1 fruit fly cellular context compared by ENCODE assay signal in the genomic region with DNA sequence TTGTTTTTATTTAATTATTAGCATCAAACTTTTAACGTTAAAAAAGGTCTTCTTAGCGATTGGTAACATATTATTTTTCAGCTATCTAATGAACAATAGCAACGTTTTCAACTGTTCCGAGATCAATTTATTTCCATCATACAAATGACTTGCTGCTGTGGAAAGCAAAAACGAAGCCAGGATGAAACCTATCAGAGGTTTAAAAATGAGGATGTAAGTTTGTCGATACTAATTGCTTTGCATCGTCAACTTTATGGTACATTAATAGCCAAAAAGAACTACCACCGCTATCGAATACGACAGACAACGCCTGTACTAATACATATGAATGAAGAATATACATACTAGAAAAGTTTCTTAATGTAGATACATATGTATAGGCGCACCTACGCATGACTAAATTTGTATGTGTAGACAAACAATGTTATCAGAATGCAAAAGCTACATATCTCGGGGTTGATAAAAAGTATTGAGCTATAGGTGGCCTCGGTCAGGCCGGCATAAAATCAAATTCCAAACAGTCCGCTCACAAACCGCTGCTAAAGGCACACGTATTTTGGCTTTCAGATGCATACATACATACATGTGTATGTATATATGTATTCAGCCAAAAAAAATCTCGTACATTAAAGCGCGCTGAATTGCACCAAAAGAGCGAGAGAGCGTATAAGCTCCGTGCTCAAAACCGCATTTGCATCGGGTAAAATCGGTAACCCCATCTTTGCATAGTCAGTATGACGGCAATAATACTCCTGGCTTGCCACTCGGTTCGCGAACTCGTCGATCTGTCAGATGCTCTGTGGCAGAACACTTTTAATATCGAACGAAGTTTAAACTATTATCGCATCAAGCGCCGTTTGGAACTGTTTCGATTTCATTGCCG.
A peak's percentile ranks its signal among the peaks of the same experiment; 100 is the strongest.
TF ChIP-seq lines count a peak whose summit lies in the region.

No protein-coding gene starts in this region.

TF ChIP-seq in whole organism, embryonic, 481 proteins besides CTCF, POLR2A, EP300 and RAD21 (continued from another document):
- peak in 1 of 2 experiments; percentile 63 for TF ChIP-seq eve (GFP tag; optimal IDR thresholded peaks at IDR 0.05; lab: Kevin White, UChicago)
- no peak; the same call in 1 of the 2 replicates for TF ChIP-seq Adf1 (GFP tag; IDR thresholded peaks at IDR 0.05; lab: Robert Waterston, UW)
- no peak for TF ChIP-seq kay (GFP tag; optimal IDR thresholded peaks at IDR 0.05; lab: Kevin White, UChicago)
- TF ChIP-seq zfh1 (GFP tag; IDR thresholded peaks at IDR 0.05; lab: Robert Waterston, UW), result no peak
- TF ChIP-seq nau (GFP tag; optimal IDR thresholded peaks at IDR 0.05; lab: Kevin White, UChicago), result no peak
- peak; percentile 90 for TF ChIP-seq cg (GFP tag; optimal IDR thresholded peaks at IDR 0.05; lab: Kevin White, UChicago)
- TF ChIP-seq Tbp (GFP tag; optimal IDR thresholded peaks at IDR 0.05; lab: Kevin White, UChicago), result no peak
- TF ChIP-seq CG8290 (GFP tag; optimal IDR thresholded peaks at IDR 0.05; lab: Kevin White, UChicago), result no peak
- peak in 1 of 2 experiments; percentile 42 for TF ChIP-seq CG8290 (tag; optimal IDR thresholded peaks at IDR 0.05; lab: Kevin White, UChicago)
- peak; percentile 15 for TF ChIP-seq pita (GFP tag; optimal IDR thresholded peaks at IDR 0.05; lab: Kevin White, UChicago)
- no peak for TF ChIP-seq wdn (GFP tag; IDR thresholded peaks at IDR 0.05; lab: Robert Waterston, UW)
- TF ChIP-seq aop (GFP tag; IDR thresholded peaks at IDR 0.05; lab: Robert Waterston, UW), result no peak
- no peak for TF ChIP-seq CG7928 (GFP tag; optimal IDR thresholded peaks at IDR 0.05; lab: Kevin White, UChicago)
- no peak for TF ChIP-seq Hsf (GFP tag; optimal IDR thresholded peaks at IDR 0.05; lab: Kevin White, UChicago)
- no peak for TF ChIP-seq CG14050 (GFP tag; IDR thresholded peaks at IDR 0.05; lab: Robert Waterston, UW)
- TF ChIP-seq Ravus (GFP tag; IDR thresholded peaks at IDR 0.05; lab: Robert Waterston, UW), result no peak
- peak; percentile 77 for TF ChIP-seq Med (GFP tag; lab: Kevin White, UChicago)
- TF ChIP-seq gcm (GFP tag; optimal IDR thresholded peaks at IDR 0.05; lab: Kevin White, UChicago), result no peak
- no peak for TF ChIP-seq lov (optimal IDR thresholded peaks at IDR 0.05; lab: Kevin White, UChicago)
- no peak for TF ChIP-seq lov (GFP tag; IDR thresholded peaks at IDR 0.05; lab: Robert Waterston, UW)
- TF ChIP-seq CG11723 (GFP tag; optimal IDR thresholded peaks at IDR 0.05; lab: Kevin White, UChicago), result no peak
- no peak for TF ChIP-seq CG11456 (GFP tag; IDR thresholded peaks at IDR 0.05; lab: Robert Waterston, UW)
- no peak for TF ChIP-seq nmo (GFP tag; optimal IDR thresholded peaks at IDR 0.05; lab: Kevin White, UChicago)
- TF ChIP-seq ac (GFP tag; optimal IDR thresholded peaks at IDR 0.05; lab: Kevin White, UChicago), result no peak
- TF ChIP-seq E2f2 (GFP tag; IDR thresholded peaks at IDR 0.05; lab: Robert Waterston, UW), result no peak
- no peak for TF ChIP-seq hbn (GFP tag; IDR thresholded peaks at IDR 0.05; lab: Robert Waterston, UW; ENCODE audit: partially characterized antibody)
- TF ChIP-seq CG11560 (tag; IDR thresholded peaks at IDR 0.05; lab: Robert Waterston, UW), result no peak
- 0 out of 3 replicates have a peak, but pooled peaks have one; percentile 33 for TF ChIP-seq Opbp (GFP tag; IDR thresholded peaks at IDR 0.05; lab: Robert Waterston, UW; ENCODE audit: partially characterized antibody)
- peak; percentile 23 for TF ChIP-seq sqz (GFP tag; optimal IDR thresholded peaks at IDR 0.05; lab: Kevin White, UChicago)
- no peak for TF ChIP-seq CG9876 (GFP tag; optimal IDR thresholded peaks at IDR 0.05; lab: Kevin White, UChicago)
- TF ChIP-seq CG32767 (GFP tag; IDR thresholded peaks at IDR 0.05; lab: Robert Waterston, UW), result peak; percentile 40; the same call in 1 of the 2 replicates
- no peak for TF ChIP-seq CG33213 (GFP tag; optimal IDR thresholded peaks at IDR 0.05; lab: Kevin White, UChicago)
- peak; percentile 45; the same call in 1 of the 3 replicates for TF ChIP-seq Doc3 (GFP tag; IDR thresholded peaks at IDR 0.05; lab: Robert Waterston, UW; ENCODE audit: partially characterized antibody)
- no peak for TF ChIP-seq tx (GFP tag; optimal IDR thresholded peaks at IDR 0.05; lab: Kevin White, UChicago)
- peak; percentile 14 for TF ChIP-seq CG6765 (GFP tag; optimal IDR thresholded peaks at IDR 0.05; lab: Kevin White, UChicago)
- no peak for TF ChIP-seq CG4854 (GFP tag; optimal IDR thresholded peaks at IDR 0.05; lab: Kevin White, UChicago)
- TF ChIP-seq CG12155 (GFP tag; optimal IDR thresholded peaks at IDR 0.05; lab: Kevin White, UChicago), result no peak
- no peak for TF ChIP-seq Atf3 (GFP tag; optimal IDR thresholded peaks at IDR 0.05; lab: Kevin White, UChicago)
- TF ChIP-seq Xrp1 (GFP tag; IDR thresholded peaks at IDR 0.05; lab: Robert Waterston, UW), result no peak
- no peak for TF ChIP-seq CG18011 (GFP tag; optimal IDR thresholded peaks at IDR 0.05; lab: Kevin White, UChicago)
- TF ChIP-seq amos (GFP tag; IDR thresholded peaks at IDR 0.05; lab: Robert Waterston, UW; ENCODE audit: partially characterized antibody), result peak; percentile 35; the same call in 1 of the 2 replicates
- no peak for TF ChIP-seq CG18764 (GFP tag; optimal IDR thresholded peaks at IDR 0.05; lab: Kevin White, UChicago)
- no peak for TF ChIP-seq CG4820 (GFP tag; optimal IDR thresholded peaks at IDR 0.05; lab: Kevin White, UChicago)
- no peak for TF ChIP-seq ro (GFP tag; IDR thresholded peaks at IDR 0.05; lab: Robert Waterston, UW)
- TF ChIP-seq Spps (tag; optimal IDR thresholded peaks at IDR 0.05; lab: Kevin White, UChicago), result no peak
- no peak for TF ChIP-seq CG13624 (GFP tag; optimal IDR thresholded peaks at IDR 0.05; lab: Kevin White, UChicago)
- no peak for TF ChIP-seq mam (GFP tag; optimal IDR thresholded peaks at IDR 0.05; lab: Kevin White, UChicago)
- TF ChIP-seq sens (GFP tag; lab: Kevin White, UChicago), result peak; percentile 58
- TF ChIP-seq MESR4 (GFP tag; optimal IDR thresholded peaks at IDR 0.05; lab: Kevin White, UChicago), result no peak
- TF ChIP-seq CG1832 (GFP tag; optimal IDR thresholded peaks at IDR 0.05; lab: Kevin White, UChicago), result no peak
- no peak for TF ChIP-seq CG12219 (GFP tag; optimal IDR thresholded peaks at IDR 0.05; lab: Kevin White, UChicago)
- TF ChIP-seq chn (GFP tag; optimal IDR thresholded peaks at IDR 0.05; lab: Kevin White, UChicago), result no peak
- TF ChIP-seq fru (optimal IDR thresholded peaks at IDR 0.05; lab: Kevin White, UChicago), result no peak
- TF ChIP-seq BEAF-32 (GFP tag; optimal IDR thresholded peaks at IDR 0.05; lab: Kevin White, UChicago), result peak; percentile 54
- no peak for TF ChIP-seq HLH4C (GFP tag; IDR thresholded peaks at IDR 0.05; lab: Robert Waterston, UW; ENCODE audit: partially characterized antibody)
- TF ChIP-seq CG12659 (GFP tag; optimal IDR thresholded peaks at IDR 0.05; lab: Kevin White, UChicago), result peak; percentile 29
- no peak for TF ChIP-seq CG8388 (GFP tag; optimal IDR thresholded peaks at IDR 0.05; lab: Kevin White, UChicago)
- no peak for TF ChIP-seq CG9932 (GFP tag; IDR thresholded peaks at IDR 0.05; lab: Robert Waterston, UW)
- peak; percentile 56 for TF ChIP-seq pros (GFP tag; optimal IDR thresholded peaks at IDR 0.05; lab: Kevin White, UChicago)
- peak; percentile 30 for TF ChIP-seq lbe (GFP tag; optimal IDR thresholded peaks at IDR 0.05; lab: Kevin White, UChicago)
- TF ChIP-seq chinmo (GFP tag; IDR thresholded peaks at IDR 0.05; lab: Robert Waterston, UW; ENCODE audit: partially characterized antibody), result peak; percentile 93
- TF ChIP-seq NC2α (GFP tag; optimal IDR thresholded peaks at IDR 0.05; lab: Kevin White, UChicago), result no peak
- no peak for TF ChIP-seq CG1024 (GFP tag; IDR thresholded peaks at IDR 0.05; lab: Robert Waterston, UW)
- TF ChIP-seq esg (GFP tag; conservative IDR thresholded peaks at IDR 0.05; lab: Robert Waterston, UW), result no peak
- TF ChIP-seq pb (GFP tag; optimal IDR thresholded peaks at IDR 0.05; lab: Kevin White, UChicago), result no peak
- TF ChIP-seq ci (GFP tag; IDR thresholded peaks at IDR 0.05; lab: Robert Waterston, UW), result peak; percentile 24; the same call in 1 of the 3 replicates
- TF ChIP-seq CG34376 (GFP tag; optimal IDR thresholded peaks at IDR 0.05; lab: Kevin White, UChicago), result peak; percentile 70
- TF ChIP-seq CG15073 (GFP tag; optimal IDR thresholded peaks at IDR 0.05; lab: Kevin White, UChicago), result no peak
- no peak for TF ChIP-seq psq (GFP tag; optimal IDR thresholded peaks at IDR 0.05; lab: Kevin White, UChicago)
- peak; percentile 66 for TF ChIP-seq ftz-f1 (GFP tag; optimal IDR thresholded peaks at IDR 0.05; lab: Kevin White, UChicago)
- TF ChIP-seq CG10147 (GFP tag; optimal IDR thresholded peaks at IDR 0.05; lab: Kevin White, UChicago), result no peak
- 0 out of 2 replicates have a peak, but pooled peaks have one; percentile 18 for TF ChIP-seq CG13287 (GFP tag; IDR thresholded peaks at IDR 0.05; lab: Robert Waterston, UW; ENCODE audit: partially characterized antibody)
- TF ChIP-seq knrl (GFP tag; IDR thresholded peaks at IDR 0.05; lab: Robert Waterston, UW; ENCODE audit: partially characterized antibody), result peak; percentile 12; the same call in 1 of the 3 replicates
- TF ChIP-seq sd (tag; optimal IDR thresholded peaks at IDR 0.05; lab: Kevin White, UChicago), result peak; percentile 98
- TF ChIP-seq CG2116 (GFP tag; optimal IDR thresholded peaks at IDR 0.05; lab: Kevin White, UChicago), result no peak
- no peak for TF ChIP-seq CG9609 (GFP tag; optimal IDR thresholded peaks at IDR 0.05; lab: Kevin White, UChicago)
- no peak for TF ChIP-seq fd102C (GFP tag; optimal IDR thresholded peaks at IDR 0.05; lab: Kevin White, UChicago)
- TF ChIP-seq CG15696 (tag; optimal IDR thresholded peaks at IDR 0.05; lab: Kevin White, UChicago), result no peak
- no peak for TF ChIP-seq CG11247 (GFP tag; IDR thresholded peaks at IDR 0.05; lab: Robert Waterston, UW)
- no peak for TF ChIP-seq trem (tag; optimal IDR thresholded peaks at IDR 0.05; lab: Kevin White, UChicago)
- no peak for TF ChIP-seq Ada2b (GFP tag; IDR thresholded peaks at IDR 0.05; lab: Robert Waterston, UW)
- TF ChIP-seq CG12236 (GFP tag; optimal IDR thresholded peaks at IDR 0.05; lab: Kevin White, UChicago), result no peak
- no peak for TF ChIP-seq Hmx (GFP tag; optimal IDR thresholded peaks at IDR 0.05; lab: Kevin White, UChicago)
- peak; percentile 9 for TF ChIP-seq caup (GFP tag; optimal IDR thresholded peaks at IDR 0.05; lab: Kevin White, UChicago; ENCODE audit: severe bottlenecking)
- peak; percentile 86; the same call in 1 of the 2 replicates for TF ChIP-seq Dip2 (GFP tag; IDR thresholded peaks at IDR 0.05; lab: Robert Waterston, UW)
- no peak for TF ChIP-seq CG7745 (tag; optimal IDR thresholded peaks at IDR 0.05; lab: Kevin White, UChicago)
- TF ChIP-seq gfzf (GFP tag; optimal IDR thresholded peaks at IDR 0.05; lab: Kevin White, UChicago), result no peak
- TF ChIP-seq gro (GFP tag; optimal IDR thresholded peaks at IDR 0.05; lab: Kevin White, UChicago), result no peak
- TF ChIP-seq CG4360 (GFP tag; IDR thresholded peaks at IDR 0.05; lab: Robert Waterston, UW), result no peak
- TF ChIP-seq tna (GFP tag; IDR thresholded peaks at IDR 0.05; lab: Robert Waterston, UW; ENCODE audit: partially characterized antibody), result no peak
- TF ChIP-seq ewg (GFP tag; optimal IDR thresholded peaks at IDR 0.05; lab: Kevin White, UChicago), result peak; percentile 35
- TF ChIP-seq fu2 (GFP tag; optimal IDR thresholded peaks at IDR 0.05; lab: Kevin White, UChicago), result no peak
- no peak for TF ChIP-seq dpn (GFP tag; optimal IDR thresholded peaks at IDR 0.05; lab: Kevin White, UChicago)
- TF ChIP-seq Bteb2 (GFP tag; optimal IDR thresholded peaks at IDR 0.05; lab: Kevin White, UChicago), result no peak
- TF ChIP-seq hb (GFP tag; IDR thresholded peaks at IDR 0.05; lab: Robert Waterston, UW; ENCODE audit: partially characterized antibody), result no peak
- TF ChIP-seq CG7271 (tag; optimal IDR thresholded peaks at IDR 0.05; lab: Kevin White, UChicago), result no peak
- no peak for TF ChIP-seq cas (GFP tag; IDR thresholded peaks at IDR 0.05; lab: Robert Waterston, UW)
- TF ChIP-seq fd3F (GFP tag; optimal IDR thresholded peaks at IDR 0.05; lab: Kevin White, UChicago), result peak; percentile 8
- TF ChIP-seq schlank (tag; optimal IDR thresholded peaks at IDR 0.05; lab: Kevin White, UChicago), result no peak
- TF ChIP-seq Gsc (GFP tag; IDR thresholded peaks at IDR 0.05; lab: Robert Waterston, UW), result no peak
- TF ChIP-seq Trl (optimal IDR thresholded peaks at IDR 0.05; lab: Kevin White, UChicago), result peak; percentile 57 to 65
- TF ChIP-seq Trl (GFP tag; optimal IDR thresholded peaks at IDR 0.05; lab: Kevin White, UChicago), result no peak
- TF ChIP-seq CG7372 (GFP tag; IDR thresholded peaks at IDR 0.05; lab: Robert Waterston, UW), result no peak
- TF ChIP-seq grn (GFP tag; optimal IDR thresholded peaks at IDR 0.05; lab: Kevin White, UChicago), result no peak
- TF ChIP-seq CG3995 (GFP tag; optimal IDR thresholded peaks at IDR 0.05; lab: Kevin White, UChicago), result peak; percentile 2
- TF ChIP-seq Fer3 (tag; optimal IDR thresholded peaks at IDR 0.05; lab: Kevin White, UChicago), result no peak
- no peak for TF ChIP-seq Dfd (GFP tag; optimal IDR thresholded peaks at IDR 0.05; lab: Kevin White, UChicago)
- TF ChIP-seq ash1 (GFP tag; optimal IDR thresholded peaks at IDR 0.05; lab: Kevin White, UChicago), result no peak
- TF ChIP-seq TFAM (GFP tag; optimal IDR thresholded peaks at IDR 0.05; lab: Kevin White, UChicago), result no peak
TF ChIP-seq in whole organism, embryonic: peak in this region for 60.
